Fruit fly (Drosophila melanogaster) whole organism, embryonic: ENCODE data around the gene obst-F.

Experiments used
- Antp ChIP-seq: fragments of 200-800 bp; sonication (Bioruptor generic); optimal IDR thresholded peaks from 3 replicates; lab custom pipeline; 2016; ENCODE audit warnings: missing biosample characterization, missing genetic modification characterization
- Atf3 ChIP-seq: fragments of 200-800 bp; sonication (Bioruptor generic); optimal IDR thresholded peaks from 3 replicates; lab custom pipeline; 2016; ENCODE audit warnings: missing biosample characterization, missing genetic modification characterization
- CG10431 ChIP-seq: fragments of 200-800 bp; sonication (Bioruptor generic); optimal IDR thresholded peaks from 3 replicates; lab custom pipeline; 2018; ENCODE audit warnings: missing biosample characterization, mild to moderate bottlenecking, missing genetic modification characterization
- CG12659 ChIP-seq: fragments of 200-800 bp; sonication (Bioruptor generic); optimal IDR thresholded peaks from 3 replicates; lab custom pipeline; 2017; ENCODE audit warnings: mild to moderate bottlenecking, missing biosample characterization, missing genetic modification reagents, missing genetic modification characterization
- CG12769 ChIP-seq: fragments of 200-800 bp; sonication (Bioruptor generic); optimal IDR thresholded peaks from 2 replicates; lab custom pipeline; 2019; ENCODE audit warnings: missing biosample characterization, mild to moderate bottlenecking, missing genetic modification characterization, moderate library complexity
- CG13287 ChIP-seq: fragments of 200-800 bp; sonication (Bioruptor generic); IDR thresholded peaks from 2 replicates; pipeline ENCODE4 v1.3.6; 2022; ENCODE audit warnings: missing biosample characterization, missing genetic modification characterization; ENCODE audit not compliant: partially characterized antibody
- CG13296 ChIP-seq: fragments of 200-800 bp; sonication (Bioruptor generic); optimal IDR thresholded peaks from 3 replicates; lab custom pipeline; 2018; ENCODE audit warnings: missing biosample characterization, mild to moderate bottlenecking, missing genetic modification characterization
- CG14441 ChIP-seq: fragments of 200-800 bp; sonication (Bioruptor generic); IDR thresholded peaks from 2 replicates; pipeline ENCODE4 v1.3.6; 2022; ENCODE audit warnings: missing biosample characterization, missing genetic modification characterization
- CG1602 ChIP-seq: fragments of 200-800 bp; sonication (Bioruptor generic); optimal IDR thresholded peaks from 3 replicates; lab custom pipeline; 2016; ENCODE audit warnings: missing biosample characterization, missing genetic modification characterization
- CG16813 ChIP-seq: fragments of 200-800 bp; sonication (Bioruptor generic); IDR thresholded peaks from 3 replicates; pipeline ENCODE4 v1.3.6; 2022; ENCODE audit warnings: missing biosample characterization, missing genetic modification characterization; ENCODE audit not compliant: partially characterized antibody
- CG2889 ChIP-seq: fragments of 200-800 bp; sonication (Bioruptor generic); IDR thresholded peaks from 3 replicates; pipeline ENCODE4 v1.3.6; 2022; ENCODE audit warnings: missing biosample characterization, missing genetic modification characterization
- CG31224 ChIP-seq: fragments of 200-800 bp; sonication (Bioruptor generic); IDR thresholded peaks from 2 replicates; pipeline ENCODE4 v1.3.6; 2022; ENCODE audit warnings: missing biosample characterization, missing genetic modification characterization
- CG3281 ChIP-seq: fragments of 200-800 bp; sonication (Bioruptor generic); optimal IDR thresholded peaks from 3 replicates; lab custom pipeline; 2017; ENCODE audit warnings: missing biosample characterization, mild to moderate bottlenecking, missing genetic modification characterization
- CG4404 ChIP-seq: fragments of 200-800 bp; sonication (Bioruptor generic); IDR thresholded peaks from 2 replicates; pipeline ENCODE4 v1.3.6; 2022; ENCODE audit warnings: missing biosample characterization, missing genetic modification characterization
- CG4820 ChIP-seq: fragments of 200-800 bp; sonication (Bioruptor generic); optimal IDR thresholded peaks from 3 replicates; lab custom pipeline; 2016; ENCODE audit warnings: missing biosample characterization, missing genetic modification characterization
- CG5953 ChIP-seq: fragments of 200-800 bp; sonication (Bioruptor generic); IDR thresholded peaks from 2 replicates; pipeline ENCODE4 v1.3.6; 2022; ENCODE audit warnings: missing biosample characterization, missing genetic modification characterization
- CG6813 ChIP-seq: fragments of 200-800 bp; sonication (Bioruptor generic); optimal IDR thresholded peaks from 2 replicates; lab custom pipeline; 2017; ENCODE audit warnings: missing biosample characterization, missing genetic modification characterization, mild to moderate bottlenecking, moderate library complexity, missing genetic modification reagents
- CG7928 ChIP-seq: fragments of 200-800 bp; sonication (Bioruptor generic); optimal IDR thresholded peaks from 2 replicates; lab custom pipeline; 2017; ENCODE audit warnings: missing biosample characterization, mild to moderate bottlenecking, missing genetic modification characterization
- CkIIα-i1 ChIP-seq: fragments of 200-800 bp; sonication (Bioruptor generic); IDR thresholded peaks from 2 replicates; pipeline ENCODE4 v1.3.6; 2022; ENCODE audit warnings: missing biosample characterization, missing genetic modification characterization
- Dad ChIP-seq: fragments of 200-800 bp; sonication (Bioruptor generic); optimal IDR thresholded peaks from 3 replicates; lab custom pipeline; 2016; ENCODE audit warnings: missing biosample characterization, missing genetic modification characterization
- Dip3 ChIP-seq: fragments of 200-800 bp; sonication (Bioruptor generic); optimal IDR thresholded peaks from 3 replicates; lab custom pipeline; 2016; ENCODE audit warnings: missing biosample characterization, missing genetic modification characterization
- Dll ChIP-seq: fragments of 200-800 bp; sonication (Bioruptor generic); IDR thresholded peaks from 4 replicates; pipeline ENCODE4 v1.3.6; 2022; ENCODE audit warnings: missing biosample characterization, missing genetic modification characterization; ENCODE audit not compliant: partially characterized antibody
- E2f1 ChIP-seq: fragments of 200-800 bp; sonication (Bioruptor generic); IDR thresholded peaks from 2 replicates; pipeline ENCODE4 v1.3.6; 2022; ENCODE audit warnings: missing biosample characterization, missing genetic modification characterization
- ERR ChIP-seq: fragments of 200-800 bp; sonication (Bioruptor generic); optimal IDR thresholded peaks from 2 replicates; lab custom pipeline; 2016; ENCODE audit warnings: missing biosample characterization, missing genetic modification characterization
- HLHmδ ChIP-seq: fragments of 200-800 bp; sonication (Bioruptor generic); optimal IDR thresholded peaks from 2 replicates; lab custom pipeline; 2018; ENCODE audit warnings: missing biosample characterization, mild to moderate bottlenecking, missing genetic modification characterization, moderate library complexity
- Lhr ChIP-seq: fragments of 200-800 bp; sonication (Bioruptor generic); optimal IDR thresholded peaks from 3 replicates; lab custom pipeline; 2017; ENCODE audit warnings: mild to moderate bottlenecking, missing biosample characterization, missing genetic modification reagents, missing genetic modification characterization
- Neu2 ChIP-seq: fragments of 200-800 bp; sonication (Bioruptor generic); optimal IDR thresholded peaks from 3 replicates; lab custom pipeline; 2016; ENCODE audit warnings: missing biosample characterization, missing genetic modification characterization, borderline replicate concordance
- NfI ChIP-seq: fragments of 200-800 bp; sonication (Bioruptor generic); optimal IDR thresholded peaks from 3 replicates; lab custom pipeline; 2018; ENCODE audit warnings: missing biosample characterization, mild to moderate bottlenecking, missing genetic modification characterization, moderate library complexity
- Six4 ChIP-seq: fragments of 200-800 bp; sonication (Bioruptor generic); optimal IDR thresholded peaks from 2 replicates; lab custom pipeline; 2016; ENCODE audit warnings: missing biosample characterization, missing genetic modification characterization
- Sry-β ChIP-seq: fragments of 200-800 bp; sonication (Bioruptor generic); optimal IDR thresholded peaks from 2 replicates; lab custom pipeline; 2018; ENCODE audit warnings: missing biosample characterization, mild to moderate bottlenecking, missing genetic modification characterization, moderate library complexity
- Taf1 ChIP-seq: fragments of 200-800 bp; sonication (Bioruptor generic); IDR thresholded peaks from 2 replicates; pipeline ENCODE4 v1.3.6; 2022; ENCODE audit warnings: missing biosample characterization, missing genetic modification characterization
- aop ChIP-seq: fragments of 200-800 bp; sonication (Bioruptor generic); IDR thresholded peaks from 2 replicates; pipeline ENCODE4 v1.3.6; 2022; ENCODE audit warnings: missing biosample characterization, missing genetic modification characterization
- cato ChIP-seq: fragments of 200-800 bp; sonication (Bioruptor generic); optimal IDR thresholded peaks from 2 replicates; lab custom pipeline; 2016; ENCODE audit warnings: missing biosample characterization, missing genetic modification characterization, borderline replicate concordance
- caup ChIP-seq: fragments of 200-800 bp; sonication (Bioruptor generic); optimal IDR thresholded peaks from 3 replicates; lab custom pipeline; 2017; ENCODE audit warnings: missing biosample characterization, mild to moderate bottlenecking, missing genetic modification characterization, moderate library complexity; ENCODE audit not compliant: severe bottlenecking
- chinmo ChIP-seq: fragments of 200-800 bp; sonication (Bioruptor generic); IDR thresholded peaks from 4 replicates; pipeline ENCODE4 v1.3.6; 2022; ENCODE audit warnings: missing biosample characterization, missing genetic modification characterization; ENCODE audit not compliant: partially characterized antibody
- croc ChIP-seq: fragments of 200-800 bp; sonication (Bioruptor generic); conservative IDR thresholded peaks from 3 replicates; pipeline ENCODE4 v1.3.6; 2022; ENCODE audit warnings: missing biosample characterization, missing genetic modification characterization
- crol ChIP-seq: fragments of 200-800 bp; sonication (Bioruptor generic); IDR thresholded peaks from 2 replicates; pipeline ENCODE4 v1.3.6; 2022; ENCODE audit warnings: missing biosample characterization, missing genetic modification characterization
- dmrt99B ChIP-seq: fragments of 200-800 bp; sonication (Bioruptor generic); optimal IDR thresholded peaks from 2 replicates; lab custom pipeline; 2018; ENCODE audit warnings: missing biosample characterization, mild to moderate bottlenecking, missing genetic modification characterization, moderate library complexity
- en ChIP-seq: fragments of 200-800 bp; sonication (Bioruptor generic); optimal IDR thresholded peaks from 2 replicates; lab custom pipeline; 2016; ENCODE audit warnings: missing biosample characterization, missing genetic modification characterization
- gce ChIP-seq: fragments of 200-800 bp; sonication (Bioruptor generic); IDR thresholded peaks from 3 replicates; pipeline ENCODE4 v1.3.6; 2022; ENCODE audit warnings: missing biosample characterization, missing genetic modification characterization
- lbe ChIP-seq: fragments of 200-800 bp; sonication (Bioruptor generic); optimal IDR thresholded peaks from 2 replicates; lab custom pipeline; 2016; ENCODE audit warnings: missing biosample characterization, mild to moderate bottlenecking, missing genetic modification characterization
- lola ChIP-seq, 3 experiments: fragments of >200 bp in 2 of 3; fragments of 200-800 bp in 1 of 3; sonication (Bioruptor generic) in 1 of 3; optimal IDR thresholded peaks; 2 replicates each; lab custom pipeline; 2017 to 2019; ENCODE audit warnings: missing biosample characterization in 3 of 3, missing genetic modification characterization in 3 of 3, mild to moderate bottlenecking in 1 of 3, moderate library complexity in 1 of 3
- nom ChIP-seq: fragments of 200-800 bp; sonication (Bioruptor generic); optimal IDR thresholded peaks from 2 replicates; lab custom pipeline; 2017; ENCODE audit warnings: missing biosample characterization, missing genetic modification characterization, mild to moderate bottlenecking, moderate library complexity, missing genetic modification reagents
- otp ChIP-seq: fragments of 200-800 bp; sonication (Bioruptor generic); IDR thresholded peaks from 3 replicates; pipeline ENCODE4, ENCODE4 v1.3.6; 2022; ENCODE audit warnings: missing biosample characterization, missing genetic modification characterization
- pita ChIP-seq: fragments of 200-800 bp; sonication (Bioruptor generic); optimal IDR thresholded peaks from 2 replicates; lab custom pipeline; 2017; ENCODE audit warnings: missing biosample characterization, mild to moderate bottlenecking, missing genetic modification characterization
- shn ChIP-seq: fragments of 200-800 bp; sonication (Bioruptor generic); optimal IDR thresholded peaks from 3 replicates; lab custom pipeline; 2016; ENCODE audit warnings: missing biosample characterization, missing genetic modification characterization
- sisA ChIP-seq: fragments of 200-800 bp; sonication (Bioruptor generic); IDR thresholded peaks from 2 replicates; pipeline ENCODE4 v1.3.6; 2022; ENCODE audit warnings: missing biosample characterization, missing genetic modification characterization
- so ChIP-seq: fragments of 200-800 bp; sonication (Bioruptor generic); IDR thresholded peaks from 3 replicates; pipeline ENCODE4 v1.3.6; 2022; ENCODE audit warnings: missing biosample characterization, missing genetic modification characterization
- tin ChIP-seq: fragments of 200-800 bp; sonication (Bioruptor generic); optimal IDR thresholded peaks from 3 replicates; lab custom pipeline; 2016; ENCODE audit warnings: missing biosample characterization, missing genetic modification characterization
- wdn ChIP-seq: fragments of 200-800 bp; sonication (Bioruptor generic); IDR thresholded peaks from 2 replicates; pipeline ENCODE4 v1.3.6; 2022; ENCODE audit warnings: missing biosample characterization, missing genetic modification characterization

The obst-F gene

DNA sequence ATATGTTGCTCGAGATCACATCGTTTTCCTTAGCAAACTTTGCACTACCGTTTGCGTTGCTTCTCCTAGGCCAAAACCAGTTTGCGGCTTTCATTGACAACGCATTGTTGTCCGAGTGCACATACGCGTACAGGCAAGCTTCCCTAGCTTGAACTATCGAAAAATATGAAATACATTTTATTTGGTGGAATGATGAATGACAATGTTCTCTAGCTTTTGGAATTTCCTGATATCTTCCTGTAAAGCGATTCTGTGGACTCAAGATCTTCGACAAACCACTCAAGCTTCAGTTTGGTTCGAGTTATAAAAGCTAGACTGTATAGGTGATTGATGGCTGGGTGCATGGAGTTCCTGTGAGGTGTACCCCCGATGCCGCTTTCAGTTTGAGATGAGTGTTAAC, 5.6 kb downstream of the obst-F start (continued):
- peak; percentile 55 for TF ChIP-seq CG12769 (tag; lab: Kevin White, UChicago)
- TF ChIP-seq Taf1 (GFP tag; lab: Robert Waterston, UW), result no peak
- TF ChIP-seq Dip3 (GFP tag; lab: Kevin White, UChicago), result no peak
- peak; percentile 43; the same call in 1 of the 2 replicates for TF ChIP-seq CG5953
- peak; percentile 53 for TF ChIP-seq CG6813 (GFP tag; lab: Kevin White, UChicago)
- peak; percentile 39 for TF ChIP-seq tin (GFP tag; lab: Kevin White, UChicago)
- no peak for TF ChIP-seq CG4404 (GFP tag; lab: Robert Waterston, UW)
- no peak for TF ChIP-seq CG16813 (GFP tag; lab: Robert Waterston, UW)
- TF ChIP-seq otp, result peak; percentile 58; the same call in 1 of the 3 replicates
- TF ChIP-seq CG4820 (GFP tag; lab: Kevin White, UChicago), result peak; percentile 43
- TF ChIP-seq E2f1 (GFP tag; lab: Robert Waterston, UW), result no peak
- TF ChIP-seq gce (GFP tag; lab: Robert Waterston, UW), result 0 out of 3 replicates have a peak, but pooled peaks have one; percentile 49
- TF ChIP-seq lbe (GFP tag; lab: Kevin White, UChicago), result no peak
- peak; percentile 78 for TF ChIP-seq CG14441 (GFP tag; lab: Robert Waterston, UW)
- no peak for TF ChIP-seq caup (GFP tag; lab: Kevin White, UChicago)
- TF ChIP-seq NfI, result peak; percentile 57
- TF ChIP-seq shn, result peak; percentile 30
- peak; percentile 39 for TF ChIP-seq Dad
- no peak for TF ChIP-seq CG7928 (GFP tag; lab: Kevin White, UChicago)
- TF ChIP-seq Atf3 (GFP tag; lab: Kevin White, UChicago), result peak; percentile 34
- no peak for TF ChIP-seq pita (GFP tag; lab: Kevin White, UChicago)
- TF ChIP-seq Dll (GFP tag; lab: Robert Waterston, UW), result no peak
- peak in 1 of 3 experiments; percentile 58 for TF ChIP-seq lola (GFP tag; optimal IDR thresholded peaks at IDR 0.05; lab: Kevin White, UChicago)
- no peak for TF ChIP-seq HLHmδ
- no peak for TF ChIP-seq CG3281 (GFP tag; lab: Kevin White, UChicago)
- no peak for TF ChIP-seq CkIIα-i1 (GFP tag; lab: Robert Waterston, UW)
- no peak for TF ChIP-seq Sry-β (GFP tag; lab: Kevin White, UChicago)
- TF ChIP-seq CG1602 (GFP tag; lab: Kevin White, UChicago), result peak; percentile 62
- peak; percentile 19; the same call in 1 of the 3 replicates for TF ChIP-seq CG2889 (GFP tag; lab: Robert Waterston, UW)
- TF ChIP-seq chinmo (GFP tag; lab: Robert Waterston, UW), result 0 out of 4 replicates have a peak, but pooled peaks have one; percentile 56
- peak; percentile 83 for TF ChIP-seq dmrt99B (tag; lab: Kevin White, UChicago)
- TF ChIP-seq CG13287 (GFP tag; lab: Robert Waterston, UW), result no peak
- peak; percentile 44; the same call in 1 of the 3 replicates for TF ChIP-seq croc (GFP tag; lab: Robert Waterston, UW)
- no peak for TF ChIP-seq en
- TF ChIP-seq CG10431 (GFP tag; lab: Kevin White, UChicago), result no peak
- no peak for TF ChIP-seq CG13296 (GFP tag; lab: Kevin White, UChicago)
- peak; percentile 37 for TF ChIP-seq CG12659
- TF ChIP-seq aop, result no peak
- TF ChIP-seq crol (GFP tag; lab: Robert Waterston, UW), result no peak
- no peak for TF ChIP-seq cato (GFP tag; lab: Kevin White, UChicago)
- peak; percentile 64; the same call in 1 of the 3 replicates for TF ChIP-seq so
- no peak for TF ChIP-seq CG31224 (GFP tag; lab: Robert Waterston, UW)
- TF ChIP-seq wdn, result no peak
- peak; percentile 5 for TF ChIP-seq Lhr (GFP tag; lab: Kevin White, UChicago)
- peak; percentile 76 for TF ChIP-seq Antp (GFP tag; lab: Kevin White, UChicago)
- TF ChIP-seq sisA (GFP tag; lab: Robert Waterston, UW), result peak; percentile 74
- peak; percentile 59 for TF ChIP-seq nom (GFP tag; lab: Kevin White, UChicago)
- no peak for TF ChIP-seq ERR
- no peak for TF ChIP-seq Neu2
- TF ChIP-seq Six4 (GFP tag; lab: Kevin White, UChicago), result peak; percentile 68
